Fruit fly (Drosophila melanogaster): ENCODE measurements around the gene Tango2.

The Tango2 gene

dm6 chrX:13634254-13634999 lies 17.6 kb downstream of the Tango2 start (continued):
- no peak for TF ChIP-seq Ets96B (tag; optimal IDR thresholded peaks at IDR 0.05)
- peak; percentile 47 for TF ChIP-seq Eip75B (GFP tag; optimal IDR thresholded peaks at IDR 0.05)
- TF ChIP-seq Hr39 (GFP tag; optimal IDR thresholded peaks at IDR 0.05), result peak; percentile 52
- TF ChIP-seq net (GFP tag; optimal IDR thresholded peaks at IDR 0.05), result no peak
- no peak; the same call in 1 of the 2 replicates for TF ChIP-seq CG15336 (GFP tag; IDR thresholded peaks at IDR 0.05)
- TF ChIP-seq eg (GFP tag; IDR thresholded peaks at IDR 0.05), result no peak
- peak; percentile 52 for TF ChIP-seq Hr4 (GFP tag; optimal IDR thresholded peaks at IDR 0.05)
- peak; percentile 35 for TF ChIP-seq achi (GFP tag; optimal IDR thresholded peaks at IDR 0.05)
- no peak for TF ChIP-seq CG3032 (tag; optimal IDR thresholded peaks at IDR 0.05)
- TF ChIP-seq Sox102F (GFP tag; optimal IDR thresholded peaks at IDR 0.05), result peak; percentile 40
- TF ChIP-seq CG6854 (GFP tag; optimal IDR thresholded peaks at IDR 0.05), result peak; percentile 17
- peak; percentile 71 for TF ChIP-seq Eip78C (GFP tag)
- TF ChIP-seq CG6792 (GFP tag; optimal IDR thresholded peaks at IDR 0.05), result peak; percentile 21
- peak; percentile 4 for TF ChIP-seq Blimp-1 (GFP tag; optimal IDR thresholded peaks at IDR 0.05)
- TF ChIP-seq cyc (GFP tag; optimal IDR thresholded peaks at IDR 0.05), result peak; percentile 46
- no peak; the same call in 1 of the 2 replicates for TF ChIP-seq CG11294 (GFP tag; IDR thresholded peaks at IDR 0.05)
- TF ChIP-seq fd85E (GFP tag; optimal IDR thresholded peaks at IDR 0.05), result no peak
- TF ChIP-seq Eip93F (GFP tag; optimal IDR thresholded peaks at IDR 0.05), result no peak
- TF ChIP-seq fkh (GFP tag; optimal IDR thresholded peaks at IDR 0.05), result peak; percentile 92
- no peak for TF ChIP-seq CG4318 (GFP tag; optimal IDR thresholded peaks at IDR 0.05)
- TF ChIP-seq Hr38 (GFP tag; optimal IDR thresholded peaks at IDR 0.05), result no peak
- no peak for TF ChIP-seq dac (GFP tag; optimal IDR thresholded peaks at IDR 0.05)
- no peak for TF ChIP-seq CG11762 (GFP tag; optimal IDR thresholded peaks at IDR 0.05; ENCODE audit: insufficient read depth)
- peak; percentile 24 for TF ChIP-seq Smox (GFP tag; optimal IDR thresholded peaks at IDR 0.05)
- peak; percentile 16 for TF ChIP-seq Sox15 (GFP tag; optimal IDR thresholded peaks at IDR 0.05)
- TF ChIP-seq Sox14 (GFP tag; optimal IDR thresholded peaks at IDR 0.05), result peak; percentile 38
- peak in 1 of 2 experiments; percentile 33 for TF ChIP-seq salr (GFP tag; optimal IDR thresholded peaks at IDR 0.05)
- TF ChIP-seq CG6808 (GFP tag; optimal IDR thresholded peaks at IDR 0.05), result no peak
- TF ChIP-seq CG7368 (GFP tag; optimal IDR thresholded peaks at IDR 0.05), result no peak

dm6 chrX:13635000-13635368 lies 18.2 kb downstream of the Tango2 start:
- TF ChIP-seq Smox (GFP tag; optimal IDR thresholded peaks at IDR 0.05) (no peak), CG6792 (GFP tag; optimal IDR thresholded peaks at IDR 0.05) (no peak), CG16779 (tag; optimal IDR thresholded peaks at IDR 0.05) (no peak), svp (GFP tag) (peak; percentile 58), Lpt (GFP tag; optimal IDR thresholded peaks at IDR 0.05) (no peak), CG3919 (GFP tag; optimal IDR thresholded peaks at IDR 0.05) (no peak)

- TF ChIP-seq dac (GFP tag; optimal IDR thresholded peaks at IDR 0.05) (no peak), svp (GFP tag) (no peak), Sox14 (GFP tag; optimal IDR thresholded peaks at IDR 0.05) (no peak), pdm3 (GFP tag; optimal IDR thresholded peaks at IDR 0.05) (no peak), Eip93F (GFP tag; optimal IDR thresholded peaks at IDR 0.05) (no peak), vri (GFP tag; optimal IDR thresholded peaks at IDR 0.05) (no peak), OdsH (GFP tag; optimal IDR thresholded peaks at IDR 0.05) (no peak), CG11762 (GFP tag; optimal IDR thresholded peaks at IDR 0.05; ENCODE audit: insufficient read depth) (no peak), CG3919 (GFP tag; optimal IDR thresholded peaks at IDR 0.05) (no peak), salr (GFP tag; optimal IDR thresholded peaks at IDR 0.05) (no peak), achi (GFP tag; optimal IDR thresholded peaks at IDR 0.05) (no peak), lz (GFP tag; optimal IDR thresholded peaks at IDR 0.05) (no peak), CG6854 (GFP tag; optimal IDR thresholded peaks at IDR 0.05) (no peak), fd59A (GFP tag; optimal IDR thresholded peaks at IDR 0.05) (no peak), Sox15 (GFP tag; optimal IDR thresholded peaks at IDR 0.05) (no peak)
Measured at dm6 chrX:13636810-13637209, 20.0 kb downstream of the Tango2 start.
